Fruit fly (Drosophila melanogaster) whole organism, embryonic: ENCODE measurements around the gene CG11279.

ENCODE experiments used
- Adf1 ChIP-seq: fragments of 200-800 bp; sonication (Bioruptor generic); IDR thresholded peaks from 2 replicates; pipeline ENCODE4 v1.3.6; 2022; ENCODE audit warnings: missing biosample characterization, missing genetic modification characterization
- Asciz ChIP-seq: fragments of 200-800 bp; sonication (Bioruptor generic); optimal IDR thresholded peaks from 2 replicates; lab custom pipeline; 2017; ENCODE audit warnings: missing biosample characterization, mild to moderate bottlenecking, missing genetic modification characterization, missing genetic modification reagents
- Blimp-1 ChIP-seq: fragments of 200-800 bp; sonication (Bioruptor generic); optimal IDR thresholded peaks from 3 replicates; lab custom pipeline; 2018; ENCODE audit warnings: missing biosample characterization, missing genetic modification characterization, mild to moderate bottlenecking, moderate library complexity, missing genetic modification reagents
- CG10267 ChIP-seq: fragments of 200-800 bp; sonication (Bioruptor generic); optimal IDR thresholded peaks from 2 replicates; lab custom pipeline; 2018; ENCODE audit warnings: missing biosample characterization, mild to moderate bottlenecking, missing genetic modification characterization, moderate library complexity
- CG10431 ChIP-seq: fragments of 200-800 bp; sonication (Bioruptor generic); optimal IDR thresholded peaks from 3 replicates; lab custom pipeline; 2018; ENCODE audit warnings: missing biosample characterization, mild to moderate bottlenecking, missing genetic modification characterization
- CG15011 ChIP-seq: fragments of 200-800 bp; sonication (Bioruptor generic); optimal IDR thresholded peaks from 3 replicates; lab custom pipeline; 2018; ENCODE audit warnings: missing biosample characterization, mild to moderate bottlenecking, missing genetic modification characterization
- CG17568 ChIP-seq: fragments of 200-800 bp; sonication (Bioruptor generic); optimal IDR thresholded peaks from 2 replicates; lab custom pipeline; 2018; ENCODE audit warnings: missing biosample characterization, mild to moderate bottlenecking, missing genetic modification characterization, moderate library complexity
- CG17802 ChIP-seq: fragments of 200-800 bp; sonication (Bioruptor generic); optimal IDR thresholded peaks from 2 replicates; lab custom pipeline; 2018; ENCODE audit warnings: missing biosample characterization, mild to moderate bottlenecking, missing genetic modification characterization, moderate library complexity
- CG17912 ChIP-seq: fragments of 200-800 bp; sonication (Bioruptor generic); optimal IDR thresholded peaks from 2 replicates; lab custom pipeline; 2018; ENCODE audit warnings: missing biosample characterization, mild to moderate bottlenecking, missing genetic modification characterization
- CG1792 ChIP-seq: fragments of 200-800 bp; sonication (Bioruptor generic); optimal IDR thresholded peaks from 2 replicates; lab custom pipeline; 2016; ENCODE audit warnings: missing biosample characterization, missing genetic modification characterization
- CG1832 ChIP-seq: fragments of 200-800 bp; sonication (Bioruptor generic); optimal IDR thresholded peaks from 2 replicates; lab custom pipeline; 2017; ENCODE audit warnings: missing biosample characterization, mild to moderate bottlenecking, missing genetic modification characterization, inconsistent platforms
- CG18599 ChIP-seq: fragments of 200-800 bp; sonication (Bioruptor generic); optimal IDR thresholded peaks from 3 replicates; lab custom pipeline; 2017; ENCODE audit warnings: missing biosample characterization, missing genetic modification characterization, mild to moderate bottlenecking, moderate library complexity, missing genetic modification reagents
- CG18764 ChIP-seq: fragments of 200-800 bp; sonication (Bioruptor generic); optimal IDR thresholded peaks from 3 replicates; lab custom pipeline; 2016; ENCODE audit warnings: missing biosample characterization, missing genetic modification characterization
- CG30403 ChIP-seq: fragments of 200-800 bp; sonication (Bioruptor generic); optimal IDR thresholded peaks from 3 replicates; lab custom pipeline; 2016; ENCODE audit warnings: missing biosample characterization, missing genetic modification characterization
- CG3281 ChIP-seq: fragments of 200-800 bp; sonication (Bioruptor generic); optimal IDR thresholded peaks from 3 replicates; lab custom pipeline; 2017; ENCODE audit warnings: missing biosample characterization, mild to moderate bottlenecking, missing genetic modification characterization
- CG33557 ChIP-seq: fragments of 200-800 bp; sonication (Bioruptor generic); optimal IDR thresholded peaks from 2 replicates; lab custom pipeline; 2019; ENCODE audit warnings: missing biosample characterization, mild to moderate bottlenecking, missing genetic modification characterization, moderate library complexity
- CG34224 ChIP-seq: fragments of 200-800 bp; sonication (Bioruptor generic); IDR thresholded peaks from 3 replicates; pipeline ENCODE4 v1.3.6; 2022; ENCODE audit warnings: missing biosample characterization, missing genetic modification characterization; ENCODE audit not compliant: partially characterized antibody
- CG5245 ChIP-seq: fragments of 200-800 bp; sonication (Bioruptor generic); optimal IDR thresholded peaks from 3 replicates; lab custom pipeline; 2016; ENCODE audit warnings: missing biosample characterization, missing genetic modification characterization
- CG6854 ChIP-seq: fragments of 200-800 bp; sonication (Bioruptor generic); optimal IDR thresholded peaks from 3 replicates; lab custom pipeline; 2017; ENCODE audit warnings: missing biosample characterization, mild to moderate bottlenecking, missing genetic modification characterization
- CG7271 ChIP-seq: fragments of 200-800 bp; sonication (Bioruptor generic); optimal IDR thresholded peaks from 2 replicates; lab custom pipeline; 2018; ENCODE audit warnings: missing biosample characterization, mild to moderate bottlenecking, missing genetic modification characterization, moderate library complexity
- CG7357 ChIP-seq: fragments of 200-800 bp; sonication (Bioruptor generic); IDR thresholded peaks from 3 replicates; pipeline ENCODE4 v1.3.6; 2022; ENCODE audit warnings: missing biosample characterization, missing genetic modification characterization
- CG7963 ChIP-seq: fragments of 200-800 bp; sonication (Bioruptor generic); IDR thresholded peaks from 3 replicates; pipeline ENCODE4 v1.3.6; 2022; ENCODE audit warnings: missing biosample characterization, missing genetic modification characterization; ENCODE audit not compliant: partially characterized antibody
- CkIIα-i1 ChIP-seq: fragments of 200-800 bp; sonication (Bioruptor generic); IDR thresholded peaks from 2 replicates; pipeline ENCODE4 v1.3.6; 2022; ENCODE audit warnings: missing biosample characterization, missing genetic modification characterization
- Doc2 ChIP-seq: fragments of 200-800 bp; sonication (Bioruptor generic); IDR thresholded peaks from 2 replicates; pipeline ENCODE4 v1.3.6; 2022; ENCODE audit warnings: missing biosample characterization, missing genetic modification characterization
- Doc3 ChIP-seq: fragments of 200-800 bp; sonication (Bioruptor generic); IDR thresholded peaks from 3 replicates; pipeline ENCODE4 v1.3.6; 2022; ENCODE audit warnings: missing biosample characterization, missing genetic modification characterization; ENCODE audit not compliant: partially characterized antibody
- ERR ChIP-seq: fragments of 200-800 bp; sonication (Bioruptor generic); optimal IDR thresholded peaks from 2 replicates; lab custom pipeline; 2016; ENCODE audit warnings: missing biosample characterization, missing genetic modification characterization
- MESR4 ChIP-seq: fragments of 200-800 bp; sonication (Bioruptor generic); optimal IDR thresholded peaks from 2 replicates; lab custom pipeline; 2018; ENCODE audit warnings: missing biosample characterization, mild to moderate bottlenecking, missing genetic modification characterization, moderate library complexity
- Ravus ChIP-seq: fragments of 200-800 bp; sonication (Bioruptor generic); IDR thresholded peaks from 2 replicates; pipeline ENCODE4 v1.3.6; 2022; ENCODE audit warnings: missing biosample characterization, missing genetic modification characterization
- Sox100B ChIP-seq: fragments of 200-800 bp; sonication (Bioruptor generic); optimal IDR thresholded peaks from 3 replicates; lab custom pipeline; 2018; ENCODE audit warnings: missing biosample characterization, mild to moderate bottlenecking, missing genetic modification characterization
- Usf ChIP-seq: fragments of 200-800 bp; sonication (Bioruptor generic); optimal IDR thresholded peaks from 2 replicates; lab custom pipeline; 2017; ENCODE audit warnings: missing genotype, missing biosample characterization, missing genetic modification characterization
- YL-1 ChIP-seq: fragments of 200-800 bp; sonication (Bioruptor generic); optimal IDR thresholded peaks from 3 replicates; lab custom pipeline; 2017; ENCODE audit warnings: missing biosample characterization, mild to moderate bottlenecking, missing genetic modification characterization
- bowl ChIP-seq: fragments of 200-800 bp; sonication (Bioruptor generic); IDR thresholded peaks from 2 replicates; pipeline ENCODE4 v1.3.6; 2022; ENCODE audit warnings: missing biosample characterization, missing genetic modification characterization
- br ChIP-seq: fragments of >200 bp; optimal IDR thresholded peaks from 2 replicates; lab custom pipeline; 2017
- caup ChIP-seq: fragments of 200-800 bp; sonication (Bioruptor generic); optimal IDR thresholded peaks from 3 replicates; lab custom pipeline; 2017; ENCODE audit warnings: missing biosample characterization, mild to moderate bottlenecking, missing genetic modification characterization, moderate library complexity; ENCODE audit not compliant: severe bottlenecking
- dan ChIP-seq: fragments of 200-800 bp; sonication (Bioruptor generic); IDR thresholded peaks from 2 replicates; pipeline ENCODE4 v1.3.6; 2022; ENCODE audit warnings: missing biosample characterization, missing genetic modification characterization
- dati ChIP-seq: fragments of 200-800 bp; sonication (Bioruptor generic); IDR thresholded peaks from 2 replicates; pipeline ENCODE4 v1.3.6; 2022; ENCODE audit warnings: missing biosample characterization, missing genetic modification characterization
- dysf ChIP-seq: fragments of 200-800 bp; sonication (Bioruptor generic); IDR thresholded peaks from 3 replicates; pipeline ENCODE4 v1.3.6; 2022; ENCODE audit warnings: missing biosample characterization, missing genetic modification characterization
- fd64A ChIP-seq: fragments of 200-800 bp; sonication (Bioruptor generic); optimal IDR thresholded peaks from 3 replicates; lab custom pipeline; 2018; ENCODE audit warnings: missing biosample characterization, mild to moderate bottlenecking, missing genetic modification characterization
- fd96Cb ChIP-seq: fragments of 200-800 bp; sonication (Bioruptor generic); optimal IDR thresholded peaks from 2 replicates; lab custom pipeline; 2018; ENCODE audit warnings: missing biosample characterization, mild to moderate bottlenecking, missing genetic modification characterization, moderate library complexity
- jigr1 ChIP-seq: fragments of 200-800 bp; sonication (Bioruptor generic); IDR thresholded peaks from 3 replicates; pipeline ENCODE4 v1.3.6; 2022; ENCODE audit warnings: missing biosample characterization, missing genetic modification characterization
- klu ChIP-seq: fragments of 200-800 bp; sonication (Bioruptor generic); IDR thresholded peaks from 2 replicates; pipeline ENCODE4 v1.3.6; 2022; ENCODE audit warnings: missing biosample characterization, missing genetic modification characterization
- luna ChIP-seq: fragments of 200-800 bp; sonication (Bioruptor generic); optimal IDR thresholded peaks from 2 replicates; lab custom pipeline; 2016; ENCODE audit warnings: missing biosample characterization, missing genetic modification characterization
- nau ChIP-seq: fragments of 200-800 bp; sonication (Bioruptor generic); optimal IDR thresholded peaks from 3 replicates; lab custom pipeline; 2017; ENCODE audit warnings: missing biosample characterization, mild to moderate bottlenecking, missing genetic modification characterization, missing genetic modification reagents
- otp ChIP-seq: fragments of 200-800 bp; sonication (Bioruptor generic); IDR thresholded peaks from 3 replicates; pipeline ENCODE4, ENCODE4 v1.3.6; 2022; ENCODE audit warnings: missing biosample characterization, missing genetic modification characterization
- peb ChIP-seq: fragments of 200-800 bp; sonication (Bioruptor generic); IDR thresholded peaks from 2 replicates; pipeline ENCODE4 v1.3.6; 2022; ENCODE audit warnings: missing biosample characterization, missing genetic modification characterization
- prd ChIP-seq, 3 experiments: fragments of >200 bp in 2 of 3; fragments of 200-800 bp in 1 of 3; sonication (Bioruptor generic) in 1 of 3; optimal IDR thresholded peaks in 2 of 3; IDR thresholded peaks in 1 of 3; 2 replicates in 2 of 3; 3 replicates in 1 of 3; pipeline versions ENCODE4 v1.3.6 to Lab custom; 2017 to 2022; ENCODE audit warnings: missing biosample characterization in 1 of 3, missing genetic modification characterization in 1 of 3
- slp2 ChIP-seq: fragments of 200-800 bp; sonication (Bioruptor generic); optimal IDR thresholded peaks from 2 replicates; lab custom pipeline; 2016; ENCODE audit warnings: missing biosample characterization, missing genetic modification characterization
- sqz ChIP-seq: fragments of 200-800 bp; sonication (Bioruptor generic); optimal IDR thresholded peaks from 3 replicates; lab custom pipeline; 2018; ENCODE audit warnings: missing biosample characterization, mild to moderate bottlenecking, missing genetic modification characterization
- twi ChIP-seq: fragments of 200-800 bp; optimal IDR thresholded peaks from 2 replicates; lab custom pipeline; 2019; ENCODE audit warnings: missing biosample characterization, mild to moderate bottlenecking, missing genetic modification characterization, moderate library complexity

CG11279 gene

DNA sequence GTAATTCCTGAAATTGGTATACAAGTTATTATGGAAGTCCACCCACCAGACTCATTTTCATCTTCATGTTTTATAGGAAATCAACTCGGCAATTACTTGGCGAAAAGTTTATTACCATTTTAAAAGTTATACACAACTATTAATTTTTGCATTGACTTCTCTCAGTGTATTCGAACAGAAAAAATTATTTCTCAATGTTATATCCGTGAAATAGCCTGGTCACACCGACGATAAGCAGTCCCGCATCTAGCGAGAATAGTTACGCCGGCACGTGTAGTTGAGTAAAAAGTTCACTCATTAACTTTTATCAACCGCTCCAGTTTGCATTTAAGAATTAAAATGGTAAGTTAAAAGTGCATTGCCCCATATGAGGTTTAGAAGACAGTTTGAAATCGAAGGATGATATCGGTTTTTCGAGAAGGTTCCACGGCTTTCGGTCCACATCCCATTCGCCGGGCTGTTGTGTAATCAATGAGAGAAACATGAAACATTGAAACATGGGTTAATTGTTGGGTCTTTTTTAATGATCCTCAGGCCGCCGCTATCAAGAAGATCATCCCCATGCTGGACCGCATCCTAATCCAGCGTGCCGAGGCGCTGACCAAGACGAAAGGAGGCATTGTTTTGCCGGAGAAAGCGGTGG is 30.8 kb upstream of the CG11279 start, which contains the start of gene CG11267 (continued):
- peak; percentile 67 for TF ChIP-seq slp2 (GFP tag; lab: Kevin White, UChicago)
- TF ChIP-seq dan (GFP tag; lab: Robert Waterston, UW): no peak
- TF ChIP-seq CG1832 (GFP tag; lab: Kevin White, UChicago): no peak
- no peak for TF ChIP-seq CG7271
- peak; percentile 81 for TF ChIP-seq klu (GFP tag; lab: Robert Waterston, UW)
- TF ChIP-seq YL-1: peak; percentile 39
- TF ChIP-seq jigr1: peak; percentile 5; the same call in 1 of the 3 replicates
- TF ChIP-seq CkIIα-i1: peak; percentile 55; the same call in 1 of the 2 replicates
- TF ChIP-seq CG17912 (GFP tag; lab: Kevin White, UChicago): peak; percentile 51
- TF ChIP-seq CG10431 (GFP tag; lab: Kevin White, UChicago): peak; percentile 13
- peak; percentile 60 for TF ChIP-seq CG7357
- peak; percentile 92 for TF ChIP-seq CG18599 (GFP tag; lab: Kevin White, UChicago)
- peak; percentile 69 for TF ChIP-seq sqz (GFP tag; lab: Kevin White, UChicago)
- TF ChIP-seq CG17568 (GFP tag; lab: Kevin White, UChicago): peak; percentile 62
- TF ChIP-seq Sox100B: peak; percentile 86
- TF ChIP-seq CG18764 (GFP tag; lab: Kevin White, UChicago): peak; percentile 77
- peak; percentile 53 for TF ChIP-seq MESR4
- peak; percentile 44 for TF ChIP-seq nau (GFP tag; lab: Kevin White, UChicago)
- peak; percentile 62 for TF ChIP-seq luna
- TF ChIP-seq prd (optimal IDR thresholded peaks at IDR 0.05; lab: Kevin White, UChicago): no peak
- TF ChIP-seq prd (GFP tag; IDR thresholded peaks at IDR 0.05; lab: Robert Waterston, UW): peak; percentile 88
- TF ChIP-seq peb (GFP tag; lab: Robert Waterston, UW): peak; percentile 73
- peak; percentile 78 for TF ChIP-seq CG10267 (tag; lab: Kevin White, UChicago)
- peak; percentile 90 for TF ChIP-seq CG3281 (GFP tag; lab: Kevin White, UChicago)
- peak; percentile 91 for TF ChIP-seq caup
- TF ChIP-seq CG7963: no peak
- TF ChIP-seq Ravus (GFP tag; lab: Robert Waterston, UW): peak; percentile 57
- peak; percentile 84 for TF ChIP-seq bowl (GFP tag; lab: Robert Waterston, UW)
- 0 out of 3 replicates have a peak, but pooled peaks have one; percentile 21 for TF ChIP-seq Doc3
- peak; percentile 72 for TF ChIP-seq CG15011 (GFP tag; lab: Kevin White, UChicago)
- peak; percentile 85 for TF ChIP-seq fd96Cb (tag; lab: Kevin White, UChicago)
- TF ChIP-seq twi (tag; lab: Kevin White, UChicago): peak; percentile 17
- peak; percentile 78 for TF ChIP-seq Blimp-1 (GFP tag; lab: Kevin White, UChicago)
- TF ChIP-seq otp (GFP tag; lab: Robert Waterston, UW): peak; percentile 94
- peak; percentile 88 for TF ChIP-seq CG30403 (GFP tag; lab: Kevin White, UChicago)
- peak; percentile 94 for TF ChIP-seq dysf (GFP tag; lab: Robert Waterston, UW)
- peak; percentile 37; the same call in 2 of the 3 replicates for TF ChIP-seq CG34224
- TF ChIP-seq Usf (GFP tag; lab: Kevin White, UChicago): peak; percentile 48
- TF ChIP-seq br (lab: Kevin White, UChicago): no peak
- peak; percentile 45 for TF ChIP-seq CG33557
- TF ChIP-seq Adf1 (GFP tag; lab: Robert Waterston, UW): no peak
- peak; percentile 77 for TF ChIP-seq CG5245 (GFP tag; lab: Kevin White, UChicago)
- peak; percentile 33 for TF ChIP-seq ERR (GFP tag; lab: Kevin White, UChicago)
- TF ChIP-seq CG6854 (GFP tag; lab: Kevin White, UChicago): peak; percentile 77
- TF ChIP-seq CG1792 (GFP tag; lab: Kevin White, UChicago): peak; percentile 74
- peak; percentile 74 for TF ChIP-seq CG17802 (tag; lab: Kevin White, UChicago)
- TF ChIP-seq fd64A: no peak
- TF ChIP-seq Doc2 (GFP tag; lab: Robert Waterston, UW): no peak
- TF ChIP-seq Asciz: peak; percentile 78
- peak; percentile 66 for TF ChIP-seq dati (GFP tag; lab: Robert Waterston, UW)
